Worm (Caenorhabditis elegans) whole organism, L4 larva: Measurements from ENCODE around the gene H25K10.1.

Source experiments
- T20F7.1 ChIP-seq: fragments of 200-800 bp; sonication (Bioruptor generic); optimal IDR thresholded peaks from 2 replicates; lab custom pipeline; 2018; ENCODE audit warnings: mild to moderate bottlenecking, missing genetic modification characterization, missing compliant biosample characterization
- ZK546.5 ChIP-seq, 2 experiments: sonication (generic microtip); optimal IDR thresholded peaks; 2 replicates each; lab custom pipeline; 2017; ENCODE audit warnings: missing biosample characterization in 2 of 2, missing genetic modification characterization in 2 of 2
- ceh-62 ChIP-seq: sonication (generic microtip); optimal IDR thresholded peaks from 2 replicates; lab custom pipeline; 2017; ENCODE audit warnings: missing biosample characterization, missing genetic modification characterization
- ces-1 ChIP-seq: fragments of 150-350 bp; sonication (generic microtip); optimal IDR thresholded peaks from 4 replicates; lab custom pipeline; 2014; ENCODE audit warnings: missing biosample characterization, missing genetic modification reagents, missing genetic modification characterization
- cey-2 ChIP-seq: sonication (generic microtip); optimal IDR thresholded peaks from 3 replicates; lab custom pipeline; 2017; ENCODE audit warnings: missing genetic modification characterization, mild to moderate bottlenecking, missing compliant biosample characterization, antibody characterized with exemption, borderline replicate concordance; ENCODE audit not compliant: insufficient read depth
- daf-16 ChIP-seq, 3 experiments: sonication (generic microtip); optimal IDR thresholded peaks; 2 replicates each; lab custom pipeline; 2016 to 2017; ENCODE audit warnings: missing genetic modification characterization in 3 of 3, missing genetic modification reagents in 3 of 3, mild to moderate bottlenecking in 2 of 3, missing compliant biosample characterization in 2 of 3, missing biosample characterization in 1 of 3, moderate library complexity in 1 of 3
- dmd-6 ChIP-seq: fragments of 200-800 bp; sonication (Bioruptor generic); IDR thresholded peaks from 2 replicates; pipeline ENCODE4 v1.3.6; 2022; ENCODE audit warnings: missing genetic modification reagents, missing genetic modification characterization, missing compliant biosample characterization
- dpl-1 ChIP-seq: fragments of 150-350 bp; optimal IDR thresholded peaks from 2 replicates; lab custom pipeline; 2014; ENCODE audit warnings: missing biosample characterization, missing genetic modification reagents, missing genetic modification characterization
- duxl-1 ChIP-seq: sonication (generic microtip); optimal IDR thresholded peaks from 2 replicates; lab custom pipeline; 2016; ENCODE audit warnings: mild to moderate bottlenecking, missing genetic modification characterization, moderate library complexity, missing compliant biosample characterization; ENCODE audit not compliant: poor library complexity
- dve-1 ChIP-seq: sonication (generic microtip); optimal IDR thresholded peaks from 2 replicates; lab custom pipeline; 2017; ENCODE audit warnings: antibody characterized with exemption, mild to moderate bottlenecking, missing genetic modification characterization, missing compliant biosample characterization; ENCODE audit not compliant: insufficient read depth
- gei-8 ChIP-seq: fragments of 200-800 bp; sonication (Bioruptor generic); optimal IDR thresholded peaks from 2 replicates; lab custom pipeline; 2018; ENCODE audit warnings: mild to moderate bottlenecking, missing genetic modification characterization, missing compliant biosample characterization
- hlh-11 ChIP-seq: fragments of 200-800 bp; sonication (Bioruptor generic); optimal IDR thresholded peaks from 2 replicates; lab custom pipeline; 2018; ENCODE audit warnings: mild to moderate bottlenecking, missing genetic modification characterization, missing compliant biosample characterization
- hlh-30 ChIP-seq: sonication (generic microtip); optimal IDR thresholded peaks from 2 replicates; lab custom pipeline; 2017; ENCODE audit warnings: antibody characterized with exemption, mild to moderate bottlenecking, missing genetic modification characterization, missing compliant biosample characterization; ENCODE audit not compliant: insufficient read depth
- jun-1 ChIP-seq: fragments of 150-350 bp; optimal IDR thresholded peaks from 2 replicates; lab custom pipeline; 2014; ENCODE audit warnings: missing biosample characterization, missing genetic modification reagents, missing genetic modification characterization
- lin-1 ChIP-seq: fragments of 200-800 bp; sonication (Bioruptor generic); IDR thresholded peaks from 2 replicates; pipeline ENCODE4 v1.3.6; 2022; ENCODE audit warnings: missing genetic modification reagents, missing genetic modification characterization, missing compliant biosample characterization
- lin-13 ChIP-seq: fragments of 150-350 bp; optimal IDR thresholded peaks from 2 replicates; lab custom pipeline; 2014; ENCODE audit warnings: missing biosample characterization, missing genetic modification reagents, missing genetic modification characterization
- lsy-2 ChIP-seq, 2 experiments: fragments of 150-350 bp in 1 of 2; sonication (generic microtip) in 1 of 2; optimal IDR thresholded peaks; 2 replicates each; lab custom pipeline; 2014 to 2017; ENCODE audit warnings: missing biosample characterization in 2 of 2, missing genetic modification characterization in 2 of 2
- mdl-1 ChIP-seq, 2 experiments: fragments of 150-350 bp in 1 of 2; sonication (generic microtip) in 1 of 2; optimal IDR thresholded peaks; 2 replicates each; lab custom pipeline; 2014 to 2017; ENCODE audit warnings: missing biosample characterization in 2 of 2, missing genetic modification characterization in 2 of 2
- mep-1 ChIP-seq: fragments of 150-350 bp; sonication (generic microtip); optimal IDR thresholded peaks from 3 replicates; lab custom pipeline; 2014; ENCODE audit warnings: missing biosample characterization, missing genetic modification characterization
- mxl-3 ChIP-seq: fragments of 200-800 bp; sonication (Bioruptor generic); optimal IDR thresholded peaks from 2 replicates; lab custom pipeline; 2018; ENCODE audit warnings: mild to moderate bottlenecking, missing genetic modification characterization, missing compliant biosample characterization
- nhr-10 ChIP-seq: fragments of 150-350 bp; optimal IDR thresholded peaks from 2 replicates; lab custom pipeline; 2014; ENCODE audit warnings: missing biosample characterization, missing genetic modification characterization
- nhr-102 ChIP-seq: sonication (generic microtip); optimal IDR thresholded peaks from 2 replicates; lab custom pipeline; 2016; ENCODE audit warnings: mild to moderate bottlenecking, missing genetic modification characterization, moderate library complexity, missing compliant biosample characterization
- nhr-11 ChIP-seq: fragments of 150-350 bp; optimal IDR thresholded peaks from 2 replicates; lab custom pipeline; 2014; ENCODE audit warnings: missing biosample characterization, missing genetic modification characterization
- nhr-25 ChIP-seq: sonication (generic microtip); optimal IDR thresholded peaks from 2 replicates; lab custom pipeline; 2017; ENCODE audit warnings: missing genetic modification characterization, mild to moderate bottlenecking, missing compliant biosample characterization, antibody characterized with exemption, moderate library complexity, borderline replicate concordance; ENCODE audit not compliant: insufficient read depth
- nhr-28 ChIP-seq: fragments of 150-350 bp; optimal IDR thresholded peaks from 2 replicates; lab custom pipeline; 2014; ENCODE audit warnings: missing biosample characterization, missing genetic modification characterization
- nhr-48 ChIP-seq: sonication (generic microtip); optimal IDR thresholded peaks from 2 replicates; lab custom pipeline; 2016; ENCODE audit warnings: mild to moderate bottlenecking, missing genetic modification characterization, missing compliant biosample characterization
- nhr-76 ChIP-seq: fragments of 150-350 bp; optimal IDR thresholded peaks from 2 replicates; lab custom pipeline; 2014; ENCODE audit warnings: missing biosample characterization, missing genetic modification characterization
- nhr-77 ChIP-seq: fragments of 150-350 bp; optimal IDR thresholded peaks from 2 replicates; lab custom pipeline; 2014; ENCODE audit warnings: missing biosample characterization, missing genetic modification characterization
- pha-4 ChIP-seq, 2 experiments: fragments of 150-350 bp in 1 of 2; fragments of 200-800 bp in 1 of 2; sonication (Bioruptor generic) in 1 of 2; IDR thresholded peaks in 1 of 2; optimal IDR thresholded peaks in 1 of 2; 2 replicates each; pipeline versions ENCODE4 v1.3.6 to Lab custom; 2014 to 2022; ENCODE audit warnings: missing genetic modification characterization in 2 of 2, missing genetic modification reagents in 2 of 2, missing biosample characterization in 1 of 2, missing compliant biosample characterization in 1 of 2
- php-3 ChIP-seq: fragments of 200-800 bp; sonication (Bioruptor generic); IDR thresholded peaks from 2 replicates; pipeline ENCODE4 v1.3.6; 2022; ENCODE audit warnings: missing genetic modification reagents, missing genetic modification characterization, missing compliant biosample characterization
- pqm-1 ChIP-seq: sonication (generic microtip); optimal IDR thresholded peaks from 2 replicates; lab custom pipeline; 2017; ENCODE audit warnings: missing biosample characterization, missing genetic modification characterization
- rbr-2 ChIP-seq: sonication (generic microtip); optimal IDR thresholded peaks from 2 replicates; lab custom pipeline; 2016; ENCODE audit warnings: missing genotype, missing genetic modification characterization, missing compliant biosample characterization
- snpc-4 ChIP-seq: fragments of 150-350 bp; optimal IDR thresholded peaks from 2 replicates; lab custom pipeline; 2014; ENCODE audit warnings: missing biosample characterization, missing genetic modification characterization
- spr-1 ChIP-seq: sonication (generic microtip); optimal IDR thresholded peaks from 2 replicates; lab custom pipeline; 2016; ENCODE audit warnings: mild to moderate bottlenecking, missing genetic modification characterization, missing compliant biosample characterization
- tag-97 ChIP-seq: fragments of 200-800 bp; sonication (Bioruptor generic); IDR thresholded peaks from 2 replicates; pipeline ENCODE4 v1.3.6; 2022; ENCODE audit warnings: missing genetic modification characterization, missing compliant biosample characterization
- unc-62 ChIP-seq, 3 experiments: fragments of 150-350 bp in 1 of 3; sonication (generic microtip); optimal IDR thresholded peaks in 2 of 3; peaks in 1 of 3; 1 replicate in 1 of 3; 2 replicates in 2 of 3; lab custom pipeline; 2014 to 2017; ENCODE audit warnings: missing biosample characterization in 3 of 3, missing genetic modification characterization in 3 of 3, missing genetic modification reagents in 3 of 3, missing genotype in 1 of 3
- vab-7 ChIP-seq: fragments of 200-800 bp; sonication (Bioruptor generic); IDR thresholded peaks from 2 replicates; pipeline ENCODE4 v1.3.6; 2022; ENCODE audit warnings: missing genetic modification reagents, missing genetic modification characterization, missing compliant biosample characterization

The H25K10.1 gene

DNA sequence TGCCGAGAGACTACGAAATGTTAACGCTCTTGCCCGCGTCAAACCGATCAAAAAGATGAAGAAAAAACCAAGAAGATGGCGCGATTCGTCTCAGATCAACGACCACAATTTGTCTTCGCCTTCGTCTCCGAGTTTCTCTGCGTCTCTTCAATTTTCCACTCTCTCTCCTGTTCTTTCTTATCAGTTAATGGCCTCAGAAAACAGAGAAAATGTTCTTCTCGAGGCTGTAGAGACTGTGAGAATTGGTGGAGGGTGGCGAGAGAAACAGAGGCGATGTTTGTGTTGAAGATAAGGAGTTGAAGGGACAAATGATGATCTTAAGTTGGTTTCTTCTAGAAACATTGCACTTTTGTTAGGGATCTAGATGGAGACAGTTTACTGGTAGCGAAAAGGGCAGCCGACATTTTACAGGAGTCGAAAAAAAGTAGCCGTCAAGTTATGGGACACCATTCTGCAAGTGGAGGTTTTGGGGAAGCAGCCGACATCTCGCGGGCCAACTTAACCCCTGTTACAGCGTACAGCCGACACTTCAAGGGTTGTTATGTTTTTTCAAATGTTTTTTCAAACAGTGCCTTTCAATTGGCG lies 21.2 kb upstream of the H25K10.1 start:
- TF ChIP-seq gei-8 (GFP tag; lab: Kevin White, UChicago): no peak
- peak; percentile 39 for TF ChIP-seq T20F7.1 (GFP tag; lab: Kevin White, UChicago)
- no peak; the same call in 1 of the 2 replicates for TF ChIP-seq php-3 (GFP tag; lab: Robert Waterston, UW)
- peak; percentile 44 for TF ChIP-seq jun-1 (tag; lab: Kevin White, UChicago)
- peak; percentile 32 for TF ChIP-seq nhr-25 (tag; lab: Kevin White, UChicago)
- peak; percentile 68 for TF ChIP-seq duxl-1
- no peak for TF ChIP-seq ces-1 (GFP tag; lab: Kevin White, UChicago)
- TF ChIP-seq snpc-4 (tag; lab: Kevin White, UChicago): peak; percentile 53
- TF ChIP-seq mep-1 (tag; lab: Kevin White, UChicago): peak; percentile 78
- TF ChIP-seq hlh-30 (tag; lab: Kevin White, UChicago): peak; percentile 69
- TF ChIP-seq mxl-3 (GFP tag; lab: Kevin White, UChicago): peak; percentile 61
- peak; percentile 20 for TF ChIP-seq rbr-2 (tag; lab: Kevin White, UChicago)
- peak; percentile 48; the same call in 1 of the 2 replicates for TF ChIP-seq pha-4 (GFP tag; IDR thresholded peaks at IDR 0.05; lab: Robert Waterston, UW)
- TF ChIP-seq pha-4 (tag; optimal IDR thresholded peaks at IDR 0.05; lab: Kevin White, UChicago): no peak
- peak; percentile 95 for TF ChIP-seq nhr-10
- peak; percentile 81 for TF ChIP-seq nhr-11 (tag; lab: Kevin White, UChicago)
- TF ChIP-seq nhr-48 (tag; lab: Kevin White, UChicago): peak; percentile 94
- TF ChIP-seq vab-7: no peak
- peak; percentile 78 for TF ChIP-seq cey-2 (tag; lab: Kevin White, UChicago)
- no peak for TF ChIP-seq lsy-2 (tag; optimal IDR thresholded peaks at IDR 0.05; lab: Kevin White, UChicago)
- peak in 1 of 2 experiments; percentile 86 for TF ChIP-seq mdl-1 (tag; optimal IDR thresholded peaks at IDR 0.05; lab: Kevin White, UChicago)
- TF ChIP-seq nhr-77 (tag; lab: Kevin White, UChicago): peak; percentile 87
- TF ChIP-seq ZK546.5 (tag; optimal IDR thresholded peaks at IDR 0.05; lab: Kevin White, UChicago): no peak
- peak; percentile 100 for TF ChIP-seq dmd-6 (GFP tag; lab: Robert Waterston, UW)
- TF ChIP-seq unc-62 (GFP tag; optimal IDR thresholded peaks at IDR 0.05 in 1 of 2; lab: Kevin White, UChicago): peak in 1 of 2 experiments; percentile 73
- no peak for TF ChIP-seq unc-62 (tag; optimal IDR thresholded peaks at IDR 0.05; lab: Kevin White, UChicago)
- peak; percentile 96 for TF ChIP-seq hlh-11 (tag; lab: Kevin White, UChicago)
- TF ChIP-seq dpl-1 (GFP tag; lab: Kevin White, UChicago): peak; percentile 17
- TF ChIP-seq pqm-1 (tag; lab: Kevin White, UChicago): peak; percentile 77
- TF ChIP-seq nhr-102 (tag; lab: Kevin White, UChicago): peak; percentile 89
- TF ChIP-seq lin-1 (GFP tag; lab: Robert Waterston, UW): peak; percentile 86; the same call in 1 of the 2 replicates
- peak; percentile 27 for TF ChIP-seq spr-1 (tag; lab: Kevin White, UChicago)
- TF ChIP-seq ceh-62 (tag; lab: Kevin White, UChicago): no peak
- TF ChIP-seq dve-1 (tag; lab: Kevin White, UChicago): peak; percentile 95
- TF ChIP-seq nhr-28 (tag; lab: Kevin White, UChicago): peak; percentile 96
- TF ChIP-seq daf-16 (GFP tag; optimal IDR thresholded peaks at IDR 0.05; lab: Kevin White, UChicago): peak; percentile 42 to 65
- TF ChIP-seq daf-16 (tag; optimal IDR thresholded peaks at IDR 0.05; lab: Kevin White, UChicago): peak; percentile 92
- TF ChIP-seq lin-13: peak; percentile 78
- TF ChIP-seq tag-97 (GFP tag; lab: Robert Waterston, UW): no peak
- TF ChIP-seq nhr-76 (tag; lab: Kevin White, UChicago): no peak
